Worm (Caenorhabditis elegans) whole organism, midembryonic: ENCODE measurements around the gene pap-3.

Experiments
- T22C8.4 ChIP-seq: fragments of 200-800 bp; sonication (Bioruptor generic); IDR thresholded peaks from 2 replicates; pipeline ENCODE4 v1.3.6; 2022; ENCODE audit warnings: missing genetic modification characterization, missing compliant biosample characterization
- flt-1 ChIP-seq: fragments of 200-800 bp; sonication (Bioruptor generic); IDR thresholded peaks from 2 replicates; pipeline ENCODE4 v1.3.6; 2022; ENCODE audit warnings: missing genetic modification characterization, missing compliant biosample characterization
- ztf-29 ChIP-seq: fragments of 200-800 bp; sonication (Bioruptor generic); IDR thresholded peaks from 2 replicates; pipeline ENCODE4 v1.3.6; 2022; ENCODE audit warnings: missing genetic modification reagents, missing genetic modification characterization, missing compliant biosample characterization

DNA sequence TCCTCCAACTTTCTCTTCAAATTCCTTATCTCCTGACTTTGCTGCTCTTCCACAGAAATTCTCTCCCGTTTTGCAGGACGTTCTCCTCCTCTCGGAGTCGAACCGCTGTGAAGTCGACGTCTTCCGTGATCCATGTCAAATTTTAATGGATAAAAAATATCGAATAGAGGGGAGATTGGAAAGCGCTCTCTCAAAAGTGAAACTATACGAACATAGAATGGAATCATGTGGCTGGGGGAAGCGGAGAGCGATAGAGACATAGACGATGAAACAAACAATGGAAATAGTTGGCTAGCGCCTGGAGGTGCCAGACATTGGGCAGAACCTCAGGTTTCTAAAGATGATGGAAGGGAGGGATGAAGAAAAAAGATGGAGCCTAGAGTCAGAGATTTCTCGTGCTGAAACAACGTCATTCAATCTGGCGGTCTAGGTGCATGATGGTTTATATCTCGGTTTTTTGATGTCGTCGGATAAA is 2.4 kb downstream of the pap-3 start, which contains the start of gene F43G6.8:
- no peak for TF ChIP-seq flt-1
- TF ChIP-seq T22C8.4 (GFP tag; lab: Robert Waterston, UW): no peak
- TF ChIP-seq ztf-29 (GFP tag; lab: Robert Waterston, UW): no peak
